Worm (Caenorhabditis elegans) whole organism, young adult: ENCODE results near the gene gfm-1.

Experiments used
- B0261.1 ChIP-seq: sonication (generic microtip); optimal IDR thresholded peaks from 2 replicates; lab custom pipeline; 2016; ENCODE audit warnings: mild to moderate bottlenecking, missing genetic modification characterization, moderate library complexity, missing compliant biosample characterization
- F57C9.4 ChIP-seq: sonication (generic microtip); optimal IDR thresholded peaks from 2 replicates; lab custom pipeline; 2017; ENCODE audit warnings: mild to moderate bottlenecking, missing genetic modification characterization, missing compliant biosample characterization
- Y53G8AR.9 ChIP-seq: fragments of 200-800 bp; sonication (Bioruptor generic); conservative IDR thresholded peaks from 2 replicates; pipeline ENCODE4 v1.3.6; 2022; ENCODE audit warnings: missing genetic modification reagents, missing genetic modification characterization, missing compliant biosample characterization
- ceh-100 ChIP-seq: fragments of 200-800 bp; sonication (Bioruptor generic); IDR thresholded peaks from 2 replicates; pipeline ENCODE4 v1.3.6; 2022; ENCODE audit warnings: missing genetic modification reagents, missing genetic modification characterization, missing compliant biosample characterization
- madf-6 ChIP-seq: fragments of 200-800 bp; sonication (Bioruptor generic); IDR thresholded peaks from 2 replicates; pipeline ENCODE4 v1.3.6; 2022; ENCODE audit warnings: missing genetic modification reagents, missing genetic modification characterization, missing compliant biosample characterization
- nfya-1 ChIP-seq: sonication (generic microtip); optimal IDR thresholded peaks from 2 replicates; lab custom pipeline; 2017; ENCODE audit warnings: antibody characterized with exemption, missing compliant biosample characterization, missing genetic modification characterization, borderline replicate concordance; ENCODE audit not compliant: insufficient read depth
- ztf-6 ChIP-seq: fragments of 200-800 bp; sonication (Bioruptor generic); IDR thresholded peaks from 2 replicates; pipeline ENCODE4 v1.3.6; 2022; ENCODE audit warnings: missing genetic modification reagents, missing genetic modification characterization, missing compliant biosample characterization

- no peak for TF ChIP-seq madf-6 (GFP tag; lab: Robert Waterston, UW)
- no peak for TF ChIP-seq ztf-6 (GFP tag; lab: Robert Waterston, UW)
- TF ChIP-seq Y53G8AR.9 (GFP tag; lab: Robert Waterston, UW): no peak
- TF ChIP-seq F57C9.4: no peak
- no peak for TF ChIP-seq B0261.1 (tag; lab: Kevin White, UChicago)
- no peak for TF ChIP-seq ceh-100
- TF ChIP-seq nfya-1: no peak
Observed at ce11 chrII:13163009-13163408, 45.7 kb downstream of the gfm-1 start.
